Fruit fly (Drosophila melanogaster) Kc167 (cell line): Measurements from ENCODE around the gene CG6686.

Experiments used
- Myc ChIP-seq: fragments of >200 bp; optimal IDR thresholded peaks from 2 replicates; lab custom pipeline; 2017; ENCODE audit warnings: missing external identifiers
- Sin3A ChIP-seq: fragments of >200 bp; optimal IDR thresholded peaks from 2 replicates; lab custom pipeline; 2018; ENCODE audit warnings: missing external identifiers
- h ChIP-seq: fragments of >200 bp; optimal IDR thresholded peaks from 3 replicates; lab custom pipeline; 2018; ENCODE audit warnings: missing external identifiers
- insv ChIP-seq: fragments of >200 bp; optimal IDR thresholded peaks from 3 replicates; lab custom pipeline; 2018; ENCODE audit warnings: missing external identifiers
- psq ChIP-seq: fragments of >200 bp; optimal IDR thresholded peaks from 2 replicates; lab custom pipeline; 2017; ENCODE audit warnings: missing external identifiers
- ttk ChIP-seq: sonication (Bioruptor generic); optimal IDR thresholded peaks from 2 replicates; lab custom pipeline; 2017; ENCODE audit warnings: missing external identifiers

Gene CG6686

DNA sequence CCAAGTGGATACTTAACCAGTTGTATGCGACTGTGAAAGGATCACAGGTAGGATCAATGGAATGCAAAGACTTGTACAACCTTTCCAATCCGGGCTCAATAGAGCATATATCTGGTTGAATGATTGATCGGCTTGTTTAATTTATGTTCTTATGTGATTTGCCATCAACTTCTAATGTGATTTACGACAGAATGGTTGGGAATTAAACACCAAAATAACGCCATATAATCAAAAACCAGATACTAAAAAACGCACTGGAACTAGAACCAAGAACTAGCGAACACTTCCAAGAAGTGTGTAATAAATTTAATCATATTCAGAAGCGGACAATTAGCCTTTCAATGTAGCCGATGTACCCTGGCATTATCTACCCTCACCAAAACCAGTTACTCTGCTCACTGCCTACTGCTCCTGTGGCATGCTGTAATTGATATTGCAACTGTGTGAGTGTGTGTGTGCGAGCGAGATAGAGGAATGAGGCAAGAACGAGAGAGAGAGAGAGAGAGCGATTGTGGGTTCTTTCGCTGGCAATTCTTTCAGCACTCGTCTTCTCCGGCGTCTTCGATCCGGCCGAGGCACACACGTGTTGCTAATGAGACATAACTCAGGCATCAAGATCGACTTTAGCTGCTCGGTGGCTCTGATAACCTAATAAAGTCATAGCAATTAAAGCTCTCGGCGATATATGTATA is 19.1 kb downstream of the CG6686 start:
- TF ChIP-seq Sin3A (lab: Kevin White, UChicago) (no peak), insv (lab: Kevin White, UChicago) (no peak), Myc (lab: Kevin White, UChicago) (no peak), psq (lab: Kevin White, UChicago) (no peak), h (no peak), ttk (no peak)

DNA sequence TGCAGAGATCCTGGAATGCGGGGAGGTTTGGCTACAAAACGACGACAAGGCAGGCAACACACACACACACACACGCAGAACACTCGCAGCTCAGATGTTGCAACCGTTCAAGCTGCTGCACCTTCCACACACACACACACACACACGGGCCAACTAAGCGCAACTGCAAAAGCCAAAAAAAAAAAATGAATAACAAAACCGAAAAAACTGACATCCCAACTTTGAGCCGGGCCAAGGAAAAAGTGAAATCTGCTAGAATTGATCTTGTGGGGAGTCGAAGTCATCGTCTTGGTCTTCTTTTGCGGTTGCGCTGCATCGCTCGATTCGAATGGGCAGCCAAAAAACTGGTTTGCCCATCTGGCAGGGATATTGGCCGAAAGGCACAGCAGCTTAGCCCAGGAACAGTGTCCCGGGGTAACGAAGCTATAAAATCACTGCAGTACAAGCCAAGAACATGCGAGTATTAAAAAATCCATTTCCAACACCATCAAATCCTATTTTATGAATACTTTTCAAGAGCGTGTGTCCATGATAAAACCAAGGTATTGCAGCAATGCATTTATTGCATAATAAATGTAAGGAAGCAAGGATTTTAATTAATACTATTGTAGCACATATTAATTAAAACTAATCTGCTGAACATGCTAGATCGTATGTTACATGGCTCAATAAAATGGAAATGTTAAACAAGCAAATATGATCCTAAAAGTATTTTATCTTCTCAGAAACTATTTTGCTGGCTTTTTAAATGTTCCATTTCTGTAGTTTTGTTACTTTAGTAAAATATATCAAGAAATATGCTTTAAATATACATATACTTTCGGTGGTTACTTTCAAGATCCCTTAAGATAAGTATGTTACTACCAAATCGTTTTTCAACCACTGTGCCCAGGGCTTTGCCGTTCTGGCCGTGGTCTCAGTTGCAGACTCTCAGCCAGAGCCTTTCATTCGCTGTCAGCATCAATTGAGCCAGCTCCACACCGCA is 21.9 kb downstream of the CG6686 start:
- TF ChIP-seq h: no peak
- TF ChIP-seq insv (lab: Kevin White, UChicago): no peak
- no peak for TF ChIP-seq psq (lab: Kevin White, UChicago)
- TF ChIP-seq Myc (lab: Kevin White, UChicago): no peak
- no peak for TF ChIP-seq ttk
- no peak for TF ChIP-seq Sin3A (lab: Kevin White, UChicago)

dm6 chr2L:11963422-11964322 is 24.2 kb downstream of the CG6686 start:
- TF ChIP-seq Myc (lab: Kevin White, UChicago) (no peak), ttk (no peak), h (no peak), psq (lab: Kevin White, UChicago) (no peak)

dm6 chr2L:11960909-11961308 is 26.9 kb downstream of the CG6686 start:
- TF ChIP-seq Myc (lab: Kevin White, UChicago): no peak

DNA sequence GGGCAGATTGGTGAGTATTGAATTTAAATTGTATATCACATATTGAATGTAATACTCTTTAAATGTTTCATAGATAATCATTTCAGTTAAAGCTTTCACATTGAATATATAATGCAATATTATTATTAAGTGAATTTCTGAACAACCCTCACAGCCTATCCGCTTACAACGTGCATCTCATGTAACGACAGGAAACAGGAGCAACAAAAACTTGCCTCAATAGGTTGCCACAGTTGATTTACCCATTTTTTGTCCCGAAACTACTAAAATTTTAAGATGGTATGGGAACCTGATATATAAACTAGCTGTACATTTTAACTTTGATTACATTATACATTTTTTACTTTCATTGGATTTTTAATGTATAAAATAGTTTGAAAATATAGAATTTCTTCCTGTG is 29.1 kb downstream of the CG6686 start:
- TF ChIP-seq Sin3A (lab: Kevin White, UChicago): no peak
- TF ChIP-seq ttk: no peak

- no peak for TF ChIP-seq Myc (lab: Kevin White, UChicago)
- no peak for TF ChIP-seq Sin3A (lab: Kevin White, UChicago)
- no peak for TF ChIP-seq ttk
- no peak for TF ChIP-seq insv (lab: Kevin White, UChicago)
- TF ChIP-seq h: no peak
- no peak for TF ChIP-seq psq (lab: Kevin White, UChicago)
These were observed 32.0 kb downstream of the CG6686 start for dm6 chr2L:11955839-11956238.

DNA sequence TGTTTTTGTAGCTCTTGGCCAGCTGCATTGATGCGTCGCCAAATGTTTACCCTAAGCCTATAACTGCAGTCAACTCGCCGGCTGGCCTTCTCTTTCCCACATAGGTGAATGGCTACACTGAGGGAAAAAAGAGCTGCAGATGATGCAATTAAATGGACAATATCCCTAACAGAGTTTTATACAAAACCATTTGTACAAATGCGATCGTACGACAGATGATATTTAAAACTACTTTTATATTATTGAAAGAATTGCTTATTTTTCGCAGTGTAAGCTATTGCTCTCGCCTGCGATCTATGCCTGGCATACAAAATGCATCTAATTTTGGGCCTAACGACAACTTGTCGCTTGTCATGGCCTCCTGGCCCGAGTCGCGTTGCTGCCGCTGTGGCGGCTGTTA is 37.9 kb downstream of the CG6686 start:
- TF ChIP-seq psq (lab: Kevin White, UChicago) (no peak), Sin3A (lab: Kevin White, UChicago) (no peak), insv (lab: Kevin White, UChicago) (no peak), ttk (no peak), h (no peak), Myc (lab: Kevin White, UChicago) (no peak)

- TF ChIP-seq Myc (lab: Kevin White, UChicago) (no peak), psq (lab: Kevin White, UChicago) (no peak), insv (lab: Kevin White, UChicago) (no peak), ttk (no peak), Sin3A (lab: Kevin White, UChicago) (no peak), h (no peak)
These were observed 39.4 kb downstream of the CG6686 start for dm6 chr2L:11948479-11948878.

DNA sequence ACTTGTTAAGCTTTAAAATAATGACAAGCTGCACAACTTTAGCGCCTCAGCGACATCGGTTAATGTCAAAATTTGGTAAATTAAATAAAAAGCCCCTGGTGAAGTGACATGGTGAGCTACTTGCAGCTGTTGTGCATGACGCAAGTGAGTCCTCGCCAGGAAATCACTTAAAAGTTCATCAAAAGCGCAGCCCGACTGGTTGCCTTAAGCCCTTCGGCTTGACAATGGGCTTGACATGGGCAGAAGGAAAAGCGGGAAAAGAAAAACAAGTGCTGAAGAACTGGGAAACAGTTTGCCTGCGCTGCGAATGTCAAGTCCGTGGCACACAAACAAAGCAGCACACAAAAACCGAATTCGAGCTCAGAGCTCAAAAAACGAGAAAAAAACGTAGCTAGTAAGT is 40.2 kb downstream of the CG6686 start, which contains the start of gene CG16964:
TSS of gene CG16964 (plus strand) at position 301 of the 400 bp plus-strand sequence.
- no peak for TF ChIP-seq ttk
- TF ChIP-seq Myc (lab: Kevin White, UChicago): no peak
- TF ChIP-seq h: no peak
- no peak for TF ChIP-seq insv (lab: Kevin White, UChicago)
- no peak for TF ChIP-seq Sin3A (lab: Kevin White, UChicago)
- no peak for TF ChIP-seq psq (lab: Kevin White, UChicago)

- no peak for TF ChIP-seq psq (lab: Kevin White, UChicago)
- no peak for TF ChIP-seq Sin3A (lab: Kevin White, UChicago)
- no peak for TF ChIP-seq Myc (lab: Kevin White, UChicago)
- TF ChIP-seq h: no peak
- TF ChIP-seq insv (lab: Kevin White, UChicago): no peak
- no peak for TF ChIP-seq ttk
These were observed 44.0 kb downstream of the CG6686 start, which contains the start of gene Crys for dm6 chr2L:11943829-11944228. Crys (plus strand) TSS chr2L:11944129.

dm6 chr2L:11942826-11943225 is 45.0 kb downstream of the CG6686 start:
- no peak for TF ChIP-seq insv (lab: Kevin White, UChicago)
- TF ChIP-seq psq (lab: Kevin White, UChicago): no peak
- no peak for TF ChIP-seq Sin3A (lab: Kevin White, UChicago)
- no peak for TF ChIP-seq ttk
- TF ChIP-seq Myc (lab: Kevin White, UChicago): no peak
- no peak for TF ChIP-seq h
